Worm (Caenorhabditis elegans): Measurements from ENCODE around the gene fbxa-170.

DNA sequence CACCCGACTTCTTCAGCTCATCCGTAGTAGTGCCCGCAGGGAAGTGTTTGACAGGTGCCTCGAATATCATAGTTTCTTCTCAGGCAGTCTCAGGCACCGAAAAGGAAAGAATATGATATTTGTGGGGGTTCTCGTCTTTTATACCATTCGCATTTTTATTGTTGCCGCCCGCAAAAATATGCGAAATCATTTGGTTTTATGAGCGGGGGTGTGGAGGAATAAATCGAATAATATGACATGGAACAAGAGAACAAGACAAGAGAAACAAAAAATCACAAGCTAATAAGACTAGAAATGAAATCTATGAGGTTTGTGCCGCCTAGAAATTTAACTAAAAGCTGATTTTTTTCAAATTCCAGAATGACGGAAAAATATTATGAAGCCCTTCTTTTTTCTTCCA is 42.4 kb upstream of the fbxa-170 start, which contains the start of gene F07G6.8:
- no peak for TF ChIP-seq pha-4 (tag; optimal IDR thresholded peaks at IDR 0.05)
- no peak for TF ChIP-seq unc-62 (GFP tag; optimal IDR thresholded peaks at IDR 0.05)
